Fruit fly (Drosophila melanogaster): ENCODE measurements around the gene CG8840.

CG8840 gene

DNA sequence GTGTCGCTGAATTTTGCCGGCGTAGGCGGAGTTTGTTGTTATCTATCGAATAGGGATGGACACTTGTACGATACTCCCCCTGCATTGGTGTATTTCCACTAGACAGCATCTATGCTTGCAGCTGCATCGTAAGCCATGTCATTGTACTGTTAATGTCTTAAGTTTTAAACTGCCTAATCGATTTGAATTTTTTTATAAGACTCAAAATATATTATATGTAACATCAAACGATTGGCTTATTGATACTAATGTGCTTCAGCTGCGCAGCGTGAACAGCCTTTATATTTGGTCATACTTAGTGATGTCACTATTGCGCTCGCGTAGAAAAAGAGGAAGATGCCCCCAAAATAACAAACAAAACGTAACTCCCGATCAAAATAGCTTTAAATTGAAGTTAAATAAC lies 33.7 kb upstream of the CG8840 start, which contains the start of the genes CG9662 and Ptpa (continued):
- TF ChIP-seq CG9727 (GFP tag; optimal IDR thresholded peaks at IDR 0.05) (peak; percentile 77), Atf-2 (GFP tag; optimal IDR thresholded peaks at IDR 0.05) (peak; percentile 75), CG15011 (GFP tag; optimal IDR thresholded peaks at IDR 0.05) (no peak), bowl (GFP tag; IDR thresholded peaks at IDR 0.05) (no peak), Spps (tag; optimal IDR thresholded peaks at IDR 0.05) (no peak), tgo (GFP tag; IDR thresholded peaks at IDR 0.05) (peak; percentile 81), CG12236 (GFP tag; optimal IDR thresholded peaks at IDR 0.05) (peak; percentile 49), dm (GFP tag; optimal IDR thresholded peaks at IDR 0.05) (peak; percentile 84), salm (tag; optimal IDR thresholded peaks at IDR 0.05) (no peak), CG11398 (GFP tag; optimal IDR thresholded peaks at IDR 0.05) (peak; percentile 60), CG15696 (tag; optimal IDR thresholded peaks at IDR 0.05) (peak; percentile 84), Fer3 (tag; optimal IDR thresholded peaks at IDR 0.05) (peak; percentile 65), sens-2 (GFP tag; IDR thresholded peaks at IDR 0.05) (no peak), HLH54F (GFP tag; optimal IDR thresholded peaks at IDR 0.05) (peak; percentile 90), NC2α (GFP tag; optimal IDR thresholded peaks at IDR 0.05) (peak; percentile 75), CG31224 (GFP tag; IDR thresholded peaks at IDR 0.05) (peak; percentile 73), ssp (GFP tag; IDR thresholded peaks at IDR 0.05) (peak; percentile 96), Vsx1 (GFP tag; optimal IDR thresholded peaks at IDR 0.05) (no peak), CG16813 (GFP tag; IDR thresholded peaks at IDR 0.05; ENCODE audit: partially characterized antibody) (peak; percentile 97), HLH4C (GFP tag; IDR thresholded peaks at IDR 0.05; ENCODE audit: partially characterized antibody) (peak; percentile 88), lov (optimal IDR thresholded peaks at IDR 0.05) (no peak), lov (GFP tag; IDR thresholded peaks at IDR 0.05) (0 out of 3 replicates have a peak, but pooled peaks have one; percentile 43), CG2129 (GFP tag; IDR thresholded peaks at IDR 0.05; ENCODE audit: partially characterized antibody) (peak; percentile 85), lola (GFP tag; optimal IDR thresholded peaks at IDR 0.05) (peak in 2 of 3 experiments; percentile 67 to 70), tx (GFP tag; optimal IDR thresholded peaks at IDR 0.05) (peak; percentile 86), CG17328 (GFP tag; IDR thresholded peaks at IDR 0.05) (peak; percentile 66), D19B (GFP tag; optimal IDR thresholded peaks at IDR 0.05) (peak; percentile 58), az2 (GFP tag; optimal IDR thresholded peaks at IDR 0.05) (peak; percentile 80), pum (GFP tag; optimal IDR thresholded peaks at IDR 0.05) (peak; percentile 88), CG10209 (GFP tag; optimal IDR thresholded peaks at IDR 0.05) (peak; percentile 69), CG12155 (GFP tag; optimal IDR thresholded peaks at IDR 0.05) (peak; percentile 81), CG6813 (GFP tag; optimal IDR thresholded peaks at IDR 0.05) (no peak), CG31388 (GFP tag; optimal IDR thresholded peaks at IDR 0.05) (peak; percentile 41), Asciz (GFP tag; optimal IDR thresholded peaks at IDR 0.05) (no peak), ATbp (GFP tag; optimal IDR thresholded peaks at IDR 0.05) (peak; percentile 21), stwl (tag; optimal IDR thresholded peaks at IDR 0.05) (peak; percentile 85), CG18262 (tag; optimal IDR thresholded peaks at IDR 0.05) (peak; percentile 67), CG15601 (tag; optimal IDR thresholded peaks at IDR 0.05) (peak; percentile 55), CG1603 (tag; optimal IDR thresholded peaks at IDR 0.05) (peak; percentile 89), CG11093 (GFP tag; IDR thresholded peaks at IDR 0.05) (peak; percentile 75; the same call in 1 of the 3 replicates), C15 (GFP tag; IDR thresholded peaks at IDR 0.05) (no peak), CG3163 (GFP tag; optimal IDR thresholded peaks at IDR 0.05) (peak; percentile 62), CG15269 (tag; optimal IDR thresholded peaks at IDR 0.05) (peak; percentile 75), vnd (GFP tag; IDR thresholded peaks at IDR 0.05; ENCODE audit: partially characterized antibody) (peak; percentile 95), CG10543 (GFP tag; optimal IDR thresholded peaks at IDR 0.05) (peak; percentile 45), CG3726 (GFP tag; IDR thresholded peaks at IDR 0.05) (peak; percentile 67; the same call in 2 of the 3 replicates), CG5953 (GFP tag; IDR thresholded peaks at IDR 0.05) (no peak), sens (GFP tag) (peak; percentile 94), pb (GFP tag; optimal IDR thresholded peaks at IDR 0.05) (peak; percentile 39), dpn (GFP tag; optimal IDR thresholded peaks at IDR 0.05) (peak; percentile 86), CG1529 (GFP tag; optimal IDR thresholded peaks at IDR 0.05) (no peak)

All from whole organism, embryonic.